Fruit fly (Drosophila melanogaster) whole organism, embryonic: ENCODE results near the gene NijC.

Source experiments
- CG11456 ChIP-seq: fragments of 200-800 bp; sonication (Bioruptor generic); IDR thresholded peaks from 3 replicates; pipeline ENCODE4 v1.3.6; 2022; ENCODE audit warnings: missing biosample characterization, missing genetic modification characterization
- CG12299 ChIP-seq: fragments of 200-800 bp; sonication (Bioruptor generic); optimal IDR thresholded peaks from 2 replicates; lab custom pipeline; 2018; ENCODE audit warnings: missing biosample characterization, mild to moderate bottlenecking, missing genetic modification characterization
- CG14710 ChIP-seq: fragments of 200-800 bp; sonication (Bioruptor generic); optimal IDR thresholded peaks from 3 replicates; lab custom pipeline; 2019; ENCODE audit warnings: missing biosample characterization, mild to moderate bottlenecking, missing genetic modification characterization, moderate library complexity
- CG16815 ChIP-seq: fragments of 200-800 bp; sonication (Bioruptor generic); optimal IDR thresholded peaks from 3 replicates; lab custom pipeline; 2017; ENCODE audit warnings: missing biosample characterization, mild to moderate bottlenecking, missing genetic modification characterization
- CG2199 ChIP-seq: fragments of 200-800 bp; sonication (Bioruptor generic); IDR thresholded peaks from 3 replicates; pipeline ENCODE4 v1.3.6; 2022; ENCODE audit warnings: missing biosample characterization, missing genetic modification characterization
- CG32767 ChIP-seq: fragments of 200-800 bp; sonication (Bioruptor generic); IDR thresholded peaks from 2 replicates; pipeline ENCODE4 v1.3.6; 2022; ENCODE audit warnings: missing biosample characterization, missing genetic modification characterization
- CG34422 ChIP-seq: fragments of 200-800 bp; sonication (Bioruptor generic); IDR thresholded peaks from 3 replicates; pipeline ENCODE4 v1.3.6; 2022; ENCODE audit warnings: missing biosample characterization, missing genetic modification characterization
- CG3995 ChIP-seq: fragments of 200-800 bp; sonication (Bioruptor generic); optimal IDR thresholded peaks from 3 replicates; lab custom pipeline; 2016; ENCODE audit warnings: missing biosample characterization, missing genetic modification characterization
- CG4730 ChIP-seq: fragments of 200-800 bp; sonication (Bioruptor generic); IDR thresholded peaks from 2 replicates; pipeline ENCODE4 v1.3.6; 2022; ENCODE audit warnings: missing biosample characterization, missing genetic modification characterization
- CG6272 ChIP-seq: fragments of 200-800 bp; sonication (Bioruptor generic); IDR thresholded peaks from 2 replicates; pipeline ENCODE4 v1.3.6; 2022; ENCODE audit warnings: missing biosample characterization, missing genetic modification characterization
- CG7357 ChIP-seq: fragments of 200-800 bp; sonication (Bioruptor generic); IDR thresholded peaks from 3 replicates; pipeline ENCODE4 v1.3.6; 2022; ENCODE audit warnings: missing biosample characterization, missing genetic modification characterization
- CG9797 ChIP-seq: fragments of 200-800 bp; sonication (Bioruptor generic); optimal IDR thresholded peaks from 3 replicates; lab custom pipeline; 2018; ENCODE audit warnings: missing biosample characterization, mild to moderate bottlenecking, missing genetic modification characterization
- CG9817 ChIP-seq: fragments of 200-800 bp; sonication (Bioruptor generic); optimal IDR thresholded peaks from 2 replicates; lab custom pipeline; 2018; ENCODE audit warnings: missing biosample characterization, mild to moderate bottlenecking, missing genetic modification characterization, moderate library complexity
- CG9932 ChIP-seq: fragments of 200-800 bp; sonication (Bioruptor generic); IDR thresholded peaks from 2 replicates; pipeline ENCODE4 v1.3.6; 2022; ENCODE audit warnings: missing biosample characterization, missing genetic modification characterization
- Deaf1 ChIP-seq: fragments of 200-800 bp; optimal IDR thresholded peaks from 3 replicates; lab custom pipeline; 2019; ENCODE audit warnings: missing biosample characterization, mild to moderate bottlenecking, missing genetic modification characterization, moderate library complexity
- Dp ChIP-seq: fragments of 200-800 bp; sonication (Bioruptor generic); optimal IDR thresholded peaks from 2 replicates; lab custom pipeline; 2018; ENCODE audit warnings: missing biosample characterization, mild to moderate bottlenecking, missing genetic modification characterization, moderate library complexity
- E2f2 ChIP-seq: fragments of 200-800 bp; sonication (Bioruptor generic); IDR thresholded peaks from 2 replicates; pipeline ENCODE4 v1.3.6; 2022; ENCODE audit warnings: missing biosample characterization, missing genetic modification characterization
- Ets65A ChIP-seq: fragments of 200-800 bp; sonication (Bioruptor generic); peaks from one replicate; lab custom pipeline; 2016; ENCODE audit warnings: missing biosample characterization, missing genetic modification characterization
- HLHmδ ChIP-seq: fragments of 200-800 bp; sonication (Bioruptor generic); optimal IDR thresholded peaks from 2 replicates; lab custom pipeline; 2018; ENCODE audit warnings: missing biosample characterization, mild to moderate bottlenecking, missing genetic modification characterization, moderate library complexity
- Hmr ChIP-seq: fragments of 200-800 bp; sonication (Bioruptor generic); optimal IDR thresholded peaks from 3 replicates; lab custom pipeline; 2017; ENCODE audit warnings: mild to moderate bottlenecking, missing biosample characterization, missing genetic modification reagents, missing genetic modification characterization
- MBD-R2 ChIP-seq: fragments of 200-800 bp; sonication (Bioruptor generic); IDR thresholded peaks from 2 replicates; pipeline ENCODE4 v1.3.6; 2022; ENCODE audit warnings: missing biosample characterization, missing genetic modification characterization
- Mes4 ChIP-seq: fragments of 200-800 bp; sonication (Bioruptor generic); optimal IDR thresholded peaks from 2 replicates; lab custom pipeline; 2016; ENCODE audit warnings: missing biosample characterization, missing genetic modification characterization
- Myb ChIP-seq: fragments of 200-800 bp; sonication (Bioruptor generic); optimal IDR thresholded peaks from 2 replicates; lab custom pipeline; 2016; ENCODE audit warnings: missing biosample characterization, missing genetic modification characterization
- NFAT ChIP-seq: fragments of 200-800 bp; sonication (Bioruptor generic); IDR thresholded peaks from 2 replicates; pipeline ENCODE4 v1.3.6; 2022; ENCODE audit warnings: missing biosample characterization, missing genetic modification characterization
- PHDP ChIP-seq: fragments of 200-800 bp; sonication (Bioruptor generic); optimal IDR thresholded peaks from 3 replicates; lab custom pipeline; 2018; ENCODE audit warnings: missing biosample characterization, mild to moderate bottlenecking, missing genetic modification characterization, moderate library complexity
- Pdp1 ChIP-seq, 2 experiments: fragments of 200-800 bp; sonication (Bioruptor generic); optimal IDR thresholded peaks; 3 replicates each; lab custom pipeline; 2016; ENCODE audit warnings: missing biosample characterization in 2 of 2, missing genetic modification characterization in 2 of 2, mild to moderate bottlenecking in 1 of 2, moderate library complexity in 1 of 2
- Rfx ChIP-seq: fragments of 200-800 bp; sonication (Bioruptor generic); IDR thresholded peaks from 2 replicates; pipeline ENCODE4 v1.3.6; 2022; ENCODE audit warnings: missing biosample characterization, missing genetic modification characterization
- Sin3A ChIP-seq: fragments of >200 bp; optimal IDR thresholded peaks from 2 replicates; lab custom pipeline; 2018
- Ssrp ChIP-seq: fragments of 200-800 bp; sonication (Bioruptor generic); optimal IDR thresholded peaks from 2 replicates; lab custom pipeline; 2018; ENCODE audit warnings: missing biosample characterization, mild to moderate bottlenecking, missing genetic modification characterization, moderate library complexity
- Taf1 ChIP-seq: fragments of 200-800 bp; sonication (Bioruptor generic); IDR thresholded peaks from 2 replicates; pipeline ENCODE4 v1.3.6; 2022; ENCODE audit warnings: missing biosample characterization, missing genetic modification characterization
- dmrt99B ChIP-seq: fragments of 200-800 bp; sonication (Bioruptor generic); optimal IDR thresholded peaks from 2 replicates; lab custom pipeline; 2018; ENCODE audit warnings: missing biosample characterization, mild to moderate bottlenecking, missing genetic modification characterization, moderate library complexity
- eyg ChIP-seq: fragments of 200-800 bp; sonication (Bioruptor generic); optimal IDR thresholded peaks from 3 replicates; lab custom pipeline; 2016; ENCODE audit warnings: missing biosample characterization, missing genetic modification characterization
- gfzf ChIP-seq: fragments of 200-800 bp; sonication (Bioruptor generic); optimal IDR thresholded peaks from 2 replicates; lab custom pipeline; 2016; ENCODE audit warnings: missing biosample characterization, mild to moderate bottlenecking, missing genetic modification characterization, moderate library complexity
- grn ChIP-seq: fragments of 200-800 bp; sonication (Bioruptor generic); optimal IDR thresholded peaks from 3 replicates; lab custom pipeline; 2017; ENCODE audit warnings: missing biosample characterization, missing genetic modification characterization
- ken ChIP-seq: fragments of 200-800 bp; sonication (Bioruptor generic); IDR thresholded peaks from 3 replicates; pipeline ENCODE4 v1.3.6; 2022; ENCODE audit warnings: missing biosample characterization, missing genetic modification characterization
- knrl ChIP-seq: fragments of 200-800 bp; sonication (Bioruptor generic); IDR thresholded peaks from 3 replicates; pipeline ENCODE4 v1.3.6; 2022; ENCODE audit warnings: missing biosample characterization, missing genetic modification characterization; ENCODE audit not compliant: partially characterized antibody
- pzg ChIP-seq: fragments of 200-800 bp; sonication (Bioruptor generic); optimal IDR thresholded peaks from 3 replicates; lab custom pipeline; 2018; ENCODE audit warnings: missing biosample characterization, mild to moderate bottlenecking, missing genetic modification characterization, moderate library complexity
- slbo ChIP-seq: fragments of 200-800 bp; sonication (Bioruptor generic); IDR thresholded peaks from 2 replicates; pipeline ENCODE4 v1.3.6; 2022; ENCODE audit warnings: missing biosample characterization, missing genetic modification characterization
- so ChIP-seq: fragments of 200-800 bp; sonication (Bioruptor generic); IDR thresholded peaks from 3 replicates; pipeline ENCODE4 v1.3.6; 2022; ENCODE audit warnings: missing biosample characterization, missing genetic modification characterization
- sob ChIP-seq: fragments of 200-800 bp; sonication (Bioruptor generic); IDR thresholded peaks from 2 replicates; pipeline ENCODE4 v1.3.6; 2022; ENCODE audit warnings: missing biosample characterization, missing genetic modification characterization
- sr ChIP-seq: fragments of 200-800 bp; sonication (Bioruptor generic); IDR thresholded peaks from 3 replicates; pipeline ENCODE4 v1.3.6; 2022; ENCODE audit warnings: missing biosample characterization, missing genetic modification characterization
- stwl ChIP-seq: fragments of 200-800 bp; sonication (Bioruptor generic); optimal IDR thresholded peaks from 3 replicates; lab custom pipeline; 2018; ENCODE audit warnings: missing biosample characterization, mild to moderate bottlenecking, missing genetic modification characterization, moderate library complexity
- tll ChIP-seq, 2 experiments: fragments of 200-800 bp in 1 of 2; fragments of >200 bp in 1 of 2; sonication (Bioruptor generic) in 1 of 2; optimal IDR thresholded peaks; 2 replicates each; lab custom pipeline; 2017 to 2019; ENCODE audit warnings: missing biosample characterization in 2 of 2, missing genetic modification characterization in 2 of 2, mild to moderate bottlenecking in 1 of 2, moderate library complexity in 1 of 2
- ttk ChIP-seq: fragments of 200-800 bp; sonication (Bioruptor generic); IDR thresholded peaks from 2 replicates; pipeline ENCODE4 v2.1.2; 2022; ENCODE audit warnings: missing biosample characterization, missing genetic modification characterization
- vvl ChIP-seq: fragments of 200-800 bp; sonication (Bioruptor generic); IDR thresholded peaks from 2 replicates; pipeline ENCODE4 v1.3.6; 2022; ENCODE audit warnings: missing biosample characterization, missing genetic modification characterization

The NijC gene

dm6 chr3R:12701994-12702494, 7.1 kb downstream of the NijC start (continued):
- TF ChIP-seq CG32767 (peak; percentile 55; the same call in 1 of the 2 replicates), sr (GFP tag; lab: Robert Waterston, UW) (no peak), CG2199 (peak; percentile 82), grn (GFP tag; lab: Kevin White, UChicago) (peak; percentile 42)

DNA sequence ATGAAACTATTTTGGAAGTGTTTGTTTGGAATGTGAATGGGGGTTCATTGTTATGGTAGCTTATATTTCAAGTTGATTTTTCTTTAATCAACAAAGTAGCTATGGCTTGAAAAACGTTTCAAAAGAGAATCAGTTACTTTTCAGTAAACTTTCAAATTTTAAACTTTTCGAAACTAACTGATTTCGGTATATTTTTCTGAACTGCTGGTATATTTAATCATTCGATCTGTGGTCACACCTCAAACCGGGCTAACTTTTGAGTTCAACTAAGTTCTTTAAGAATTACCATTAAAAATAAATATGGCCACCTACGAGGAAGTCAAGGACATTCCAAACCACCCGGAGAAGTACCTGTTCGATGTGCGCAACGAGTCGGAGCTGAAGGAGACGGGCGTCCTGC, 9.9 kb downstream of the NijC start, which contains the start of gene CG12279:
TSS of gene CG12279 (plus strand) at position 234 of the 400 bp plus-strand sequence.
- no peak for TF ChIP-seq ttk (GFP tag; lab: Robert Waterston, UW)
- TF ChIP-seq CG9797 (GFP tag; lab: Kevin White, UChicago), result peak; percentile 40
- no peak for TF ChIP-seq Rfx
- TF ChIP-seq Mes4 (GFP tag; lab: Kevin White, UChicago), result no peak
- TF ChIP-seq CG12299 (tag; lab: Kevin White, UChicago), result no peak
- peak; percentile 85 for TF ChIP-seq Myb
- no peak for TF ChIP-seq dmrt99B
- no peak for TF ChIP-seq CG6272 (GFP tag; lab: Robert Waterston, UW)
- no peak for TF ChIP-seq Ssrp (tag; lab: Kevin White, UChicago)
- TF ChIP-seq PHDP (tag; lab: Kevin White, UChicago), result no peak
- TF ChIP-seq Taf1, result no peak
- no peak for TF ChIP-seq so
- peak; percentile 5 for TF ChIP-seq stwl (tag; lab: Kevin White, UChicago)
- peak; percentile 53 for TF ChIP-seq Dp (GFP tag; lab: Kevin White, UChicago)
- TF ChIP-seq vvl (GFP tag; lab: Robert Waterston, UW), result no peak
- no peak for TF ChIP-seq Sin3A (lab: Kevin White, UChicago)
- TF ChIP-seq E2f2 (GFP tag; lab: Robert Waterston, UW), result peak; percentile 59
- TF ChIP-seq gfzf, result peak; percentile 68
- TF ChIP-seq pzg (GFP tag; lab: Kevin White, UChicago), result peak; percentile 34
- peak; percentile 44; the same call in 1 of the 2 replicates for TF ChIP-seq MBD-R2 (GFP tag; lab: Robert Waterston, UW)
- no peak for TF ChIP-seq eyg (GFP tag; lab: Kevin White, UChicago)
- no peak for TF ChIP-seq Deaf1
- TF ChIP-seq HLHmδ (GFP tag; lab: Kevin White, UChicago), result no peak

- TF ChIP-seq Dp (GFP tag; lab: Kevin White, UChicago) (peak; percentile 61), CG16815 (GFP tag; lab: Kevin White, UChicago) (peak; percentile 10), CG34422 (GFP tag; lab: Robert Waterston, UW) (peak; percentile 48; the same call in 2 of the 3 replicates), sob (GFP tag; lab: Robert Waterston, UW) (peak; percentile 30), slbo (GFP tag; lab: Robert Waterston, UW) (peak; percentile 66), CG4730 (GFP tag; lab: Robert Waterston, UW) (0 out of 2 replicates have a peak, but pooled peaks have one; percentile 20), CG14710 (peak; percentile 33), Myb (peak; percentile 91), ken (GFP tag; lab: Robert Waterston, UW) (peak; percentile 53; the same call in 1 of the 3 replicates), CG3995 (peak; percentile 15), CG9932 (GFP tag; lab: Robert Waterston, UW) (peak; percentile 42), Pdp1 (GFP tag; optimal IDR thresholded peaks at IDR 0.05; lab: Kevin White, UChicago) (peak in 1 of 2 experiments; percentile 42), stwl (tag; lab: Kevin White, UChicago) (peak; percentile 24), Sin3A (lab: Kevin White, UChicago) (peak; percentile 71), tll (GFP tag; optimal IDR thresholded peaks at IDR 0.05; lab: Kevin White, UChicago) (peak in 1 of 2 experiments; percentile 86), Hmr (peak; percentile 76), CG9817 (peak; percentile 11), gfzf (peak; percentile 75), E2f2 (GFP tag; lab: Robert Waterston, UW) (peak; percentile 80), NFAT (GFP tag; lab: Robert Waterston, UW) (peak; percentile 48; the same call in 1 of the 2 replicates), Ets65A (peak; percentile 89), knrl (peak; percentile 33; the same call in 1 of the 3 replicates), CG11456 (peak; percentile 64; the same call in 2 of the 3 replicates), CG7357 (GFP tag; lab: Robert Waterston, UW) (peak; percentile 98), pzg (GFP tag; lab: Kevin White, UChicago) (peak; percentile 40)
Observed at dm6 chr3R:12712178-12713172, 17.5 kb downstream of the NijC start, which contains the start of gene PolQ. Gene PolQ, minus strand, starts transcription at chr3R:12712299.
